Fruit fly (Drosophila melanogaster): ENCODE results near the gene Cyt-c-d.
A peak's percentile ranks its signal among the peaks of the same experiment; 100 is the strongest.

Gene Cyt-c-d

dm6 chr2L:16709693-16710092 is 6.0 kb upstream of the Cyt-c-d start (continued):
- peak; percentile 59 for TF ChIP-seq Lpt (GFP tag; optimal IDR thresholded peaks at IDR 0.05)
- peak; percentile 91 for TF ChIP-seq CG8119 (GFP tag; IDR thresholded peaks at IDR 0.05)
- TF ChIP-seq net (GFP tag; optimal IDR thresholded peaks at IDR 0.05) = peak; percentile 70

- peak; percentile 52 for TF ChIP-seq fkh (GFP tag; optimal IDR thresholded peaks at IDR 0.05)
- TF ChIP-seq acj6 (GFP tag; optimal IDR thresholded peaks at IDR 0.05) = no peak
Measured at dm6 chr2L:16710234-16710633, 5.5 kb upstream of the Cyt-c-d start.

dm6 chr2L:16710677-16711076 is 5.0 kb upstream of the Cyt-c-d start:
- TF ChIP-seq fkh (GFP tag; optimal IDR thresholded peaks at IDR 0.05) (peak; percentile 39), CG6163 (GFP tag; IDR thresholded peaks at IDR 0.05) (no peak), Met (GFP tag; optimal IDR thresholded peaks at IDR 0.05) (no peak), CG8119 (GFP tag; IDR thresholded peaks at IDR 0.05) (0 out of 3 replicates have a peak, but pooled peaks have one; percentile 26), Blimp-1 (GFP tag; optimal IDR thresholded peaks at IDR 0.05) (no peak), Eip78C (GFP tag) (peak; percentile 29)

- TF ChIP-seq Sox102F (GFP tag; optimal IDR thresholded peaks at IDR 0.05) (no peak), CG10631 (GFP tag; optimal IDR thresholded peaks at IDR 0.05) (no peak), acj6 (GFP tag; optimal IDR thresholded peaks at IDR 0.05) (no peak), CG3032 (tag; optimal IDR thresholded peaks at IDR 0.05) (no peak), Gug (GFP tag; IDR thresholded peaks at IDR 0.05) (no peak), Eip78C (GFP tag) (no peak), ss (GFP tag; optimal IDR thresholded peaks at IDR 0.05) (no peak), CG4318 (GFP tag; optimal IDR thresholded peaks at IDR 0.05) (no peak), Ets96B (tag; optimal IDR thresholded peaks at IDR 0.05) (no peak), Lpt (GFP tag; optimal IDR thresholded peaks at IDR 0.05) (no peak), Eip75B (GFP tag; optimal IDR thresholded peaks at IDR 0.05) (no peak), CG8119 (GFP tag; IDR thresholded peaks at IDR 0.05) (no peak), CG11902 (GFP tag; optimal IDR thresholded peaks at IDR 0.05) (no peak), OdsH (GFP tag; optimal IDR thresholded peaks at IDR 0.05) (no peak), Sox15 (GFP tag; optimal IDR thresholded peaks at IDR 0.05) (no peak)
Measured at dm6 chr2L:16711891-16712290, 3.8 kb upstream of the Cyt-c-d start.

dm6 chr2L:16713929-16714328 is 1.8 kb upstream of the Cyt-c-d start:
- peak; percentile 51 for TF ChIP-seq fkh (GFP tag; optimal IDR thresholded peaks at IDR 0.05)
- TF ChIP-seq OdsH (GFP tag; optimal IDR thresholded peaks at IDR 0.05) = no peak

- TF ChIP-seq CG3032 (tag; optimal IDR thresholded peaks at IDR 0.05) (no peak), Sox15 (GFP tag; optimal IDR thresholded peaks at IDR 0.05) (no peak), vri (GFP tag; optimal IDR thresholded peaks at IDR 0.05) (no peak), Ets21C (GFP tag; optimal IDR thresholded peaks at IDR 0.05) (no peak), svp (GFP tag) (no peak), CG10631 (GFP tag; optimal IDR thresholded peaks at IDR 0.05) (no peak), CG8632 (GFP tag; optimal IDR thresholded peaks at IDR 0.05) (no peak), cyc (GFP tag; optimal IDR thresholded peaks at IDR 0.05) (no peak), CG4318 (GFP tag; optimal IDR thresholded peaks at IDR 0.05) (no peak), CG11294 (GFP tag; IDR thresholded peaks at IDR 0.05) (no peak), CG8319 (GFP tag; optimal IDR thresholded peaks at IDR 0.05) (no peak)
Measured at dm6 chr2L:16715133-16715833, 408 bp upstream of the Cyt-c-d start.

dm6 chr2L:16716771-16717170 is 1.1 kb downstream of the Cyt-c-d start:
- no peak for TF ChIP-seq CG6808 (GFP tag; optimal IDR thresholded peaks at IDR 0.05)
- TF ChIP-seq eg (GFP tag; IDR thresholded peaks at IDR 0.05) = peak; percentile 67
